Fruit fly (Drosophila melanogaster) whole organism, embryonic: Measurements from ENCODE around the gene CG6951.

Experiments
- Abd-B ChIP-seq: fragments of 200-800 bp; sonication (Bioruptor generic); optimal IDR thresholded peaks from 2 replicates; lab custom pipeline; 2018; ENCODE audit warnings: missing biosample characterization, mild to moderate bottlenecking, missing genetic modification characterization, moderate library complexity
- B-H2 ChIP-seq: fragments of 200-800 bp; sonication (Bioruptor generic); optimal IDR thresholded peaks from 2 replicates; lab custom pipeline; 2018; ENCODE audit warnings: missing biosample characterization, mild to moderate bottlenecking, missing genetic modification characterization
- CG10274 ChIP-seq: fragments of 200-800 bp; sonication (Bioruptor generic); optimal IDR thresholded peaks from 3 replicates; lab custom pipeline; 2017; ENCODE audit warnings: missing biosample characterization, mild to moderate bottlenecking, missing genetic modification characterization
- CG11456 ChIP-seq: fragments of 200-800 bp; sonication (Bioruptor generic); IDR thresholded peaks from 3 replicates; pipeline ENCODE4 v1.3.6; 2022; ENCODE audit warnings: missing biosample characterization, missing genetic modification characterization
- CG12071 ChIP-seq: fragments of 200-800 bp; sonication (Bioruptor generic); optimal IDR thresholded peaks from 3 replicates; lab custom pipeline; 2018; ENCODE audit warnings: missing biosample characterization, mild to moderate bottlenecking, missing genetic modification characterization
- CG12299 ChIP-seq: fragments of 200-800 bp; sonication (Bioruptor generic); optimal IDR thresholded peaks from 2 replicates; lab custom pipeline; 2018; ENCODE audit warnings: missing biosample characterization, mild to moderate bottlenecking, missing genetic modification characterization
- CG12942 ChIP-seq: fragments of 200-800 bp; sonication (Bioruptor generic); optimal IDR thresholded peaks from 3 replicates; lab custom pipeline; 2016; ENCODE audit warnings: missing biosample characterization, missing genetic modification characterization
- CG13624 ChIP-seq: fragments of 200-800 bp; sonication (Bioruptor generic); optimal IDR thresholded peaks from 2 replicates; lab custom pipeline; 2016; ENCODE audit warnings: missing biosample characterization, missing genetic modification characterization
- CG14050 ChIP-seq: fragments of 200-800 bp; sonication (Bioruptor generic); IDR thresholded peaks from 3 replicates; pipeline ENCODE4 v1.3.6; 2022; ENCODE audit warnings: missing biosample characterization, missing genetic modification characterization
- CG14667 ChIP-seq: fragments of 200-800 bp; sonication (Bioruptor generic); IDR thresholded peaks from 2 replicates; pipeline ENCODE4 v1.3.6; 2022; ENCODE audit warnings: missing biosample characterization, missing genetic modification characterization
- CG15479 ChIP-seq: fragments of 200-800 bp; sonication (Bioruptor generic); optimal IDR thresholded peaks from 3 replicates; lab custom pipeline; 2019; ENCODE audit warnings: missing biosample characterization, mild to moderate bottlenecking, missing genetic modification characterization, moderate library complexity
- CG17568 ChIP-seq: fragments of 200-800 bp; sonication (Bioruptor generic); optimal IDR thresholded peaks from 2 replicates; lab custom pipeline; 2018; ENCODE audit warnings: missing biosample characterization, mild to moderate bottlenecking, missing genetic modification characterization, moderate library complexity
- CG17802 ChIP-seq: fragments of 200-800 bp; sonication (Bioruptor generic); optimal IDR thresholded peaks from 2 replicates; lab custom pipeline; 2018; ENCODE audit warnings: missing biosample characterization, mild to moderate bottlenecking, missing genetic modification characterization, moderate library complexity
- CG30431 ChIP-seq: fragments of 200-800 bp; sonication (Bioruptor generic); optimal IDR thresholded peaks from 2 replicates; lab custom pipeline; 2017; ENCODE audit warnings: missing biosample characterization, missing genetic modification characterization
- CG3726 ChIP-seq: fragments of 200-800 bp; sonication (Bioruptor generic); IDR thresholded peaks from 3 replicates; pipeline ENCODE4, ENCODE4 v1.3.6; 2022; ENCODE audit warnings: missing biosample characterization, missing genetic modification characterization
- CG4328 ChIP-seq: fragments of 200-800 bp; sonication (Bioruptor generic); optimal IDR thresholded peaks from 3 replicates; lab custom pipeline; 2017; ENCODE audit warnings: missing biosample characterization, missing genetic modification reagents, missing genetic modification characterization
- CG8388 ChIP-seq: fragments of 200-800 bp; sonication (Bioruptor generic); optimal IDR thresholded peaks from 2 replicates; lab custom pipeline; 2019; ENCODE audit warnings: missing biosample characterization, mild to moderate bottlenecking, missing genetic modification characterization, moderate library complexity
- CG9797 ChIP-seq: fragments of 200-800 bp; sonication (Bioruptor generic); optimal IDR thresholded peaks from 3 replicates; lab custom pipeline; 2018; ENCODE audit warnings: missing biosample characterization, mild to moderate bottlenecking, missing genetic modification characterization
- CrebB ChIP-seq: fragments of 200-800 bp; sonication (Bioruptor generic); optimal IDR thresholded peaks from 3 replicates; lab custom pipeline; 2018; ENCODE audit warnings: missing biosample characterization, mild to moderate bottlenecking, missing genetic modification characterization
- Dbx ChIP-seq: fragments of 200-800 bp; sonication (Bioruptor generic); IDR thresholded peaks from 3 replicates; pipeline ENCODE4 v1.3.6; 2022; ENCODE audit warnings: missing biosample characterization, missing genetic modification characterization
- Dip3 ChIP-seq: fragments of 200-800 bp; sonication (Bioruptor generic); optimal IDR thresholded peaks from 3 replicates; lab custom pipeline; 2016; ENCODE audit warnings: missing biosample characterization, missing genetic modification characterization
- Elba2 ChIP-seq: fragments of 200-800 bp; sonication (Bioruptor generic); optimal IDR thresholded peaks from 3 replicates; lab custom pipeline; 2016; ENCODE audit warnings: missing biosample characterization, missing genetic modification characterization
- HLHmδ ChIP-seq: fragments of 200-800 bp; sonication (Bioruptor generic); optimal IDR thresholded peaks from 2 replicates; lab custom pipeline; 2018; ENCODE audit warnings: missing biosample characterization, mild to moderate bottlenecking, missing genetic modification characterization, moderate library complexity
- Hsf ChIP-seq: fragments of 200-800 bp; sonication (Bioruptor generic); optimal IDR thresholded peaks from 3 replicates; lab custom pipeline; 2016; ENCODE audit warnings: missing biosample characterization, missing genetic modification characterization
- Lim3 ChIP-seq: fragments of 200-800 bp; sonication (Bioruptor generic); IDR thresholded peaks from 2 replicates; pipeline ENCODE4 v1.3.6; 2022; ENCODE audit warnings: missing biosample characterization, missing genetic modification characterization
- Mes4 ChIP-seq: fragments of 200-800 bp; sonication (Bioruptor generic); optimal IDR thresholded peaks from 2 replicates; lab custom pipeline; 2016; ENCODE audit warnings: missing biosample characterization, missing genetic modification characterization
- Nf-YC ChIP-seq: fragments of 200-800 bp; optimal IDR thresholded peaks from 3 replicates; lab custom pipeline; 2019; ENCODE audit warnings: missing biosample characterization, mild to moderate bottlenecking, missing genetic modification characterization, moderate library complexity
- Sox102F ChIP-seq: fragments of 200-800 bp; sonication (Bioruptor generic); optimal IDR thresholded peaks from 2 replicates; lab custom pipeline; 2018; ENCODE audit warnings: missing biosample characterization, mild to moderate bottlenecking, missing genetic modification characterization, moderate library complexity
- Tbp ChIP-seq: fragments of >200 bp; optimal IDR thresholded peaks from 2 replicates; lab custom pipeline; 2018; ENCODE audit warnings: missing biosample characterization, missing genetic modification characterization
- ash1 ChIP-seq: fragments of 200-800 bp; sonication (Bioruptor generic); optimal IDR thresholded peaks from 2 replicates; lab custom pipeline; 2018; ENCODE audit warnings: missing biosample characterization, mild to moderate bottlenecking, missing genetic modification characterization
- cato ChIP-seq: fragments of 200-800 bp; sonication (Bioruptor generic); optimal IDR thresholded peaks from 2 replicates; lab custom pipeline; 2016; ENCODE audit warnings: missing biosample characterization, missing genetic modification characterization, borderline replicate concordance
- croc ChIP-seq: fragments of 200-800 bp; sonication (Bioruptor generic); conservative IDR thresholded peaks from 3 replicates; pipeline ENCODE4 v1.3.6; 2022; ENCODE audit warnings: missing biosample characterization, missing genetic modification characterization
- crp ChIP-seq, 2 experiments: fragments of 200-800 bp; sonication (Bioruptor generic); optimal IDR thresholded peaks; 2 replicates in 1 of 2; 3 replicates in 1 of 2; lab custom pipeline; 2017; ENCODE audit warnings: missing biosample characterization in 2 of 2, missing genetic modification characterization in 2 of 2, mild to moderate bottlenecking in 1 of 2, moderate library complexity in 1 of 2
- dysf ChIP-seq: fragments of 200-800 bp; sonication (Bioruptor generic); IDR thresholded peaks from 3 replicates; pipeline ENCODE4 v1.3.6; 2022; ENCODE audit warnings: missing biosample characterization, missing genetic modification characterization
- emc ChIP-seq: fragments of 200-800 bp; sonication (Bioruptor generic); optimal IDR thresholded peaks from 2 replicates; lab custom pipeline; 2016; ENCODE audit warnings: missing biosample characterization, missing genetic modification characterization
- eyg ChIP-seq: fragments of 200-800 bp; sonication (Bioruptor generic); optimal IDR thresholded peaks from 3 replicates; lab custom pipeline; 2016; ENCODE audit warnings: missing biosample characterization, missing genetic modification characterization
- fd3F ChIP-seq: fragments of 200-800 bp; sonication (Bioruptor generic); optimal IDR thresholded peaks from 2 replicates; lab custom pipeline; 2018; ENCODE audit warnings: missing biosample characterization, mild to moderate bottlenecking, missing genetic modification characterization, moderate library complexity
- fru ChIP-seq: fragments of >200 bp; optimal IDR thresholded peaks from 2 replicates; lab custom pipeline; 2017
- fu2 ChIP-seq: fragments of 200-800 bp; sonication (Bioruptor generic); optimal IDR thresholded peaks from 2 replicates; lab custom pipeline; 2016; ENCODE audit warnings: missing biosample characterization, missing genetic modification characterization
- grn ChIP-seq: fragments of 200-800 bp; sonication (Bioruptor generic); optimal IDR thresholded peaks from 3 replicates; lab custom pipeline; 2017; ENCODE audit warnings: missing biosample characterization, missing genetic modification characterization
- h ChIP-seq: fragments of >200 bp; optimal IDR thresholded peaks from 2 replicates; lab custom pipeline; 2017
- hbn ChIP-seq: fragments of 200-800 bp; sonication (Bioruptor generic); IDR thresholded peaks from 2 replicates; pipeline ENCODE4 v1.3.6; 2022; ENCODE audit warnings: missing biosample characterization, missing genetic modification characterization; ENCODE audit not compliant: partially characterized antibody
- inv ChIP-seq: fragments of 200-800 bp; sonication (Bioruptor generic); IDR thresholded peaks from 2 replicates; pipeline ENCODE4 v1.3.6; 2022; ENCODE audit warnings: missing biosample characterization, missing genetic modification characterization; ENCODE audit not compliant: partially characterized antibody
- kni ChIP-seq: fragments of 200-800 bp; sonication (Bioruptor generic); optimal IDR thresholded peaks from 3 replicates; lab custom pipeline; 2017; ENCODE audit warnings: mild to moderate bottlenecking, missing biosample characterization, missing genetic modification reagents, missing genetic modification characterization
- pb ChIP-seq: fragments of 200-800 bp; sonication (Bioruptor generic); optimal IDR thresholded peaks from 3 replicates; lab custom pipeline; 2016; ENCODE audit warnings: missing biosample characterization, missing genetic modification characterization
- pho ChIP-seq: fragments of 200-800 bp; sonication (Bioruptor generic); optimal IDR thresholded peaks from 2 replicates; lab custom pipeline; 2016; ENCODE audit warnings: missing biosample characterization, missing genetic modification characterization
- sc ChIP-seq, 3 experiments: fragments of >200 bp in 2 of 3; fragments of 200-800 bp in 1 of 3; sonication (Bioruptor generic) in 1 of 3; optimal IDR thresholded peaks; 2 replicates in 2 of 3; 3 replicates in 1 of 3; lab custom pipeline; 2017; ENCODE audit warnings: mild to moderate bottlenecking in 1 of 3, missing biosample characterization in 1 of 3, missing genetic modification characterization in 1 of 3, missing genetic modification reagents in 1 of 3
- sd ChIP-seq: fragments of 200-800 bp; sonication (Bioruptor generic); optimal IDR thresholded peaks from 3 replicates; lab custom pipeline; 2018; ENCODE audit warnings: missing biosample characterization, mild to moderate bottlenecking, missing genetic modification characterization, moderate library complexity
- sens ChIP-seq: fragments of 200-800 bp; sonication (Bioruptor generic); peaks from one replicate; lab custom pipeline; 2016; ENCODE audit warnings: missing biosample characterization, missing genetic modification characterization
- sima ChIP-seq: fragments of 200-800 bp; sonication (Bioruptor generic); optimal IDR thresholded peaks from 2 replicates; lab custom pipeline; 2016; ENCODE audit warnings: missing biosample characterization, missing genetic modification characterization
- trem ChIP-seq: fragments of 200-800 bp; optimal IDR thresholded peaks from 3 replicates; lab custom pipeline; 2019; ENCODE audit warnings: missing biosample characterization, mild to moderate bottlenecking, missing genetic modification characterization, moderate library complexity
- unpg ChIP-seq: fragments of 200-800 bp; sonication (Bioruptor generic); optimal IDR thresholded peaks from 3 replicates; lab custom pipeline; 2018; ENCODE audit warnings: missing biosample characterization, mild to moderate bottlenecking, missing genetic modification characterization, moderate library complexity

Gene CG6951

dm6 chr3L:20194731-20195130 lies 46.3 kb upstream of the CG6951 start (continued):
- TF ChIP-seq cato (no peak), Dbx (GFP tag; lab: Robert Waterston, UW) (peak; percentile 46; the same call in 1 of the 3 replicates), CG17568 (GFP tag; lab: Kevin White, UChicago) (no peak), h (lab: Kevin White, UChicago) (no peak), fru (lab: Kevin White, UChicago) (no peak), sc (optimal IDR thresholded peaks at IDR 0.05; lab: Kevin White, UChicago) (no peak), sc (GFP tag; optimal IDR thresholded peaks at IDR 0.05; lab: Kevin White, UChicago) (peak; percentile 2), CG4328 (GFP tag; lab: Kevin White, UChicago) (no peak), Mes4 (no peak), crp (GFP tag; optimal IDR thresholded peaks at IDR 0.05; lab: Kevin White, UChicago) (no peak), B-H2 (GFP tag; lab: Kevin White, UChicago) (no peak), ash1 (GFP tag; lab: Kevin White, UChicago) (no peak), Tbp (GFP tag; lab: Kevin White, UChicago) (no peak), inv (GFP tag; lab: Robert Waterston, UW) (no peak), CG15479 (GFP tag; lab: Kevin White, UChicago) (no peak), croc (no peak), CG3726 (GFP tag; lab: Robert Waterston, UW) (no peak), grn (GFP tag; lab: Kevin White, UChicago) (no peak), sima (no peak), sd (tag; lab: Kevin White, UChicago) (peak; percentile 20), CG13624 (peak; percentile 11), HLHmδ (GFP tag; lab: Kevin White, UChicago) (no peak), CG10274 (GFP tag; lab: Kevin White, UChicago) (no peak)

- TF ChIP-seq emc: no peak
- TF ChIP-seq pho (GFP tag; lab: Kevin White, UChicago): no peak
- TF ChIP-seq kni (GFP tag; lab: Kevin White, UChicago): peak; percentile 34
- TF ChIP-seq CG17802 (tag; lab: Kevin White, UChicago): peak; percentile 52
- peak; percentile 45 for TF ChIP-seq CG12071 (GFP tag; lab: Kevin White, UChicago)
- peak; percentile 52; the same call in 1 of the 2 replicates for TF ChIP-seq CG14667 (GFP tag; lab: Robert Waterston, UW)
- TF ChIP-seq eyg (GFP tag; lab: Kevin White, UChicago): no peak
- TF ChIP-seq dysf (GFP tag; lab: Robert Waterston, UW): peak; percentile 75
- no peak for TF ChIP-seq Nf-YC (tag; lab: Kevin White, UChicago)
- peak; percentile 66 for TF ChIP-seq unpg (GFP tag; lab: Kevin White, UChicago)
- peak; percentile 51 for TF ChIP-seq trem (tag; lab: Kevin White, UChicago)
- peak; percentile 46; the same call in 1 of the 3 replicates for TF ChIP-seq CG14050 (GFP tag; lab: Robert Waterston, UW)
- peak; percentile 64 for TF ChIP-seq Abd-B (GFP tag; lab: Kevin White, UChicago)
- peak; percentile 79 for TF ChIP-seq Sox102F (GFP tag; lab: Kevin White, UChicago)
- TF ChIP-seq Dip3 (GFP tag; lab: Kevin White, UChicago): no peak
- peak; percentile 90 for TF ChIP-seq sens (GFP tag; lab: Kevin White, UChicago)
- TF ChIP-seq pb (GFP tag; lab: Kevin White, UChicago): peak; percentile 42
- TF ChIP-seq CG9797 (GFP tag; lab: Kevin White, UChicago): no peak
- TF ChIP-seq CG8388 (GFP tag; lab: Kevin White, UChicago): peak; percentile 58
- TF ChIP-seq CG12942 (GFP tag; lab: Kevin White, UChicago): peak; percentile 26
- TF ChIP-seq CG30431: peak; percentile 43
- 0 out of 3 replicates have a peak, but pooled peaks have one; percentile 50 for TF ChIP-seq CG11456 (GFP tag; lab: Robert Waterston, UW)
- no peak for TF ChIP-seq CrebB (tag; lab: Kevin White, UChicago)
- TF ChIP-seq Lim3: no peak
- TF ChIP-seq CG12299: no peak
- TF ChIP-seq Elba2 (GFP tag; lab: Kevin White, UChicago): no peak
- no peak for TF ChIP-seq hbn (GFP tag; lab: Robert Waterston, UW)
- TF ChIP-seq fd3F (GFP tag; lab: Kevin White, UChicago): no peak
- peak; percentile 56 for TF ChIP-seq Hsf (GFP tag; lab: Kevin White, UChicago)
- TF ChIP-seq fu2 (GFP tag; lab: Kevin White, UChicago): no peak
Observed at dm6 chr3L:20195875-20196274, 45.2 kb upstream of the CG6951 start.
